Worm (Caenorhabditis elegans) whole organism, L4/young adult: ENCODE measurements around the gene tebp-2.

Experiments
- W03F9.2 ChIP-seq: fragments of 150-350 bp; optimal IDR thresholded peaks from 2 replicates; lab custom pipeline; 2014; ENCODE audit warnings: missing biosample characterization, missing genetic modification characterization
- dao-5 ChIP-seq: sonication (generic microtip); optimal IDR thresholded peaks from 2 replicates; lab custom pipeline; 2016; ENCODE audit warnings: missing genotype, missing genetic modification characterization, moderate library complexity, missing compliant biosample characterization

- TF ChIP-seq dao-5 (tag; lab: Kevin White, UChicago): no peak
- no peak for TF ChIP-seq W03F9.2 (tag; lab: Kevin White, UChicago)
Measured at ce11 chrIV:5563280-5563679, 21.9 kb downstream of the tebp-2 start.
